Worm (Caenorhabditis elegans) whole organism, L3 larva: ENCODE results near the gene ptr-16.

Experiments
- aly-2 ChIP-seq: fragments of 150-350 bp; optimal IDR thresholded peaks from 2 replicates; lab custom pipeline; 2014; ENCODE audit warnings: missing biosample characterization, missing genetic modification characterization
- ama-1 ChIP-seq: fragments of 150-350 bp; optimal IDR thresholded peaks from 2 replicates; lab custom pipeline; 2018
- ceh-16 ChIP-seq: sonication (generic microtip); optimal IDR thresholded peaks from 2 replicates; lab custom pipeline; 2017; ENCODE audit warnings: missing biosample characterization, missing genetic modification characterization
- nhr-28 ChIP-seq: fragments of 150-350 bp; optimal IDR thresholded peaks from 2 replicates; lab custom pipeline; 2014; ENCODE audit warnings: missing biosample characterization, missing genetic modification characterization
- pha-4 ChIP-seq: fragments of 150-350 bp; optimal IDR thresholded peaks from 2 replicates; lab custom pipeline; 2014; ENCODE audit warnings: missing biosample characterization, missing genetic modification reagents, missing genetic modification characterization
- unc-39 ChIP-seq: sonication (generic microtip); optimal IDR thresholded peaks from 4 replicates; lab custom pipeline; 2017; ENCODE audit warnings: missing biosample characterization, missing genetic modification characterization
- unc-62 ChIP-seq: fragments of 150-350 bp; sonication (generic microtip); optimal IDR thresholded peaks from 4 replicates; lab custom pipeline; 2014; ENCODE audit warnings: missing biosample characterization, missing genetic modification reagents, missing genetic modification characterization
- ztf-4 ChIP-seq: fragments of 150-350 bp; optimal IDR thresholded peaks from 2 replicates; lab custom pipeline; 2014; ENCODE audit warnings: missing biosample characterization, missing genetic modification characterization

- TF ChIP-seq ama-1 (lab: Kevin White, UChicago) (no peak), pha-4 (tag; lab: Kevin White, UChicago) (no peak), aly-2 (tag; lab: Kevin White, UChicago) (no peak), unc-62 (GFP tag; lab: Kevin White, UChicago) (no peak), unc-39 (tag; lab: Kevin White, UChicago) (no peak), ztf-4 (no peak), nhr-28 (tag; lab: Kevin White, UChicago) (no peak), ceh-16 (no peak)
Measured at ce11 chrV:1120101-1120500, 45.4 kb upstream of the ptr-16 start.
